Fruit fly (Drosophila melanogaster): ENCODE measurements around the gene CG32269.

Gene CG32269

DNA sequence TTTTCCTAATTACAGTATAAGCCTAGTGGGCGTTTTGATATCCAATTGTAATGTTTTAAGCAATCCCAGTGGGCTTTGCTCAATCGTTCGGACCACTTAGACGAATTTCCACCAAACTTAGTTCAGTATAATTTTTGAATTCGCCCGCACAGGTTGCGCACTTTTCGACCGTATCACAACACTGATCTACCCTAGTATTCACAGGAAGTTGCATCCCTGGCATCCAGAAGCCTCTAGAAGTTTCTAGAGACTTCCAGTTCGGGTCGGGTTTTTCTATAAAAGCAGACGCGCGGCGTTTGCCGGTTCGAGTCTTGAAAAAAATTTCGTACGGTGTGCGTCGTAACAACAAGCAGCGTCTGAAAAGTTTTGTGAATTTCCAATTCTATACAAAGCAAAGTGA lies 15.9 kb downstream of the CG32269 start, which contains the start of gene Hsp83 (continued):
- TF ChIP-seq Met (GFP tag; optimal IDR thresholded peaks at IDR 0.05) (peak; percentile 94), CG8632 (GFP tag; optimal IDR thresholded peaks at IDR 0.05) (peak; percentile 92), CG9139 (GFP tag; optimal IDR thresholded peaks at IDR 0.05) (peak; percentile 98), CG6276 (GFP tag; optimal IDR thresholded peaks at IDR 0.05) (no peak), lz (GFP tag; optimal IDR thresholded peaks at IDR 0.05) (peak; percentile 93), Blimp-1 (GFP tag; optimal IDR thresholded peaks at IDR 0.05) (peak; percentile 91), Lpt (GFP tag; optimal IDR thresholded peaks at IDR 0.05) (peak; percentile 32), Eip93F (GFP tag; optimal IDR thresholded peaks at IDR 0.05) (peak; percentile 89), fkh (GFP tag; optimal IDR thresholded peaks at IDR 0.05) (peak; percentile 82), CG32006 (GFP tag; optimal IDR thresholded peaks at IDR 0.05) (peak; percentile 69), Hr4 (GFP tag; optimal IDR thresholded peaks at IDR 0.05) (peak; percentile 72), salr (GFP tag; optimal IDR thresholded peaks at IDR 0.05) (peak; percentile 3 to 90), CG15336 (GFP tag; IDR thresholded peaks at IDR 0.05) (peak; percentile 72), esn (GFP tag; optimal IDR thresholded peaks at IDR 0.05) (peak; percentile 97), CG4318 (GFP tag; optimal IDR thresholded peaks at IDR 0.05) (peak; percentile 34), OdsH (GFP tag; optimal IDR thresholded peaks at IDR 0.05) (peak; percentile 84), CG7368 (GFP tag; optimal IDR thresholded peaks at IDR 0.05) (peak; percentile 96)

dm6 chr3L:3192333-3192894 lies 16.4 kb downstream of the CG32269 start, which contains the start of gene CG14965:
TSS of gene CG14965 (minus strand) at chr3L:3192491.
- TF ChIP-seq dsx (GFP tag; optimal IDR thresholded peaks at IDR 0.05; ENCODE audit: poor library complexity, severe bottlenecking) (no peak), cyc (GFP tag; optimal IDR thresholded peaks at IDR 0.05) (no peak), CG3032 (tag; optimal IDR thresholded peaks at IDR 0.05) (no peak), dac (GFP tag; optimal IDR thresholded peaks at IDR 0.05) (no peak), acj6 (GFP tag; optimal IDR thresholded peaks at IDR 0.05) (no peak), ss (GFP tag; optimal IDR thresholded peaks at IDR 0.05) (no peak), fkh (GFP tag; optimal IDR thresholded peaks at IDR 0.05) (peak; percentile 85)

DNA sequence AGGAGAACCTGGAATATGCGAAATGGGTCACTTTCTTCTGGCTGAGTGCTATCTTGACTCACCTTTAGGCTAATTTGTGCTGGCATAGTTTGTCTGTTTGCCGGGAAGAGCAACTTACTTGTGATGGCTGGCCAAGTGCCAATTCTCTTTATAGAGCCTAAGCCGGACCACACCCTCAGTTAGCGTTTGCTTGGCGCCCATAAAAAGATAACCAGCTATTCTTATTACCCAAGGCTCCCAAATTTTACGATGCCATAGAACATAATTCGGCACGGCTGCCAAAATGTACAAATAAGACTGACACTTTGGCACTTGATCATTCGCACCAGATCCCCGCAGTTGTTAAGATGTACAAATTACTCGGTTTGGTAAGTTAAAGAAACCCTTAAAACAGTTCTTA lies 19.1 kb downstream of the CG32269 start, which contains the start of the genes CG42525 and CG14958:
TSS of gene CG42525 (minus strand) at position 101 of the 400 bp plus-strand sequence.
TSS of gene CG14958 (plus strand) at position 332 of the 400 bp plus-strand sequence.
- TF ChIP-seq cyc (GFP tag; optimal IDR thresholded peaks at IDR 0.05): no peak
- TF ChIP-seq CG9139 (GFP tag; optimal IDR thresholded peaks at IDR 0.05): no peak
- no peak for TF ChIP-seq Smox (GFP tag; optimal IDR thresholded peaks at IDR 0.05)
- TF ChIP-seq Sox102F (GFP tag; optimal IDR thresholded peaks at IDR 0.05): no peak
- no peak for TF ChIP-seq fd59A (GFP tag; optimal IDR thresholded peaks at IDR 0.05)
- no peak for TF ChIP-seq CG6163 (GFP tag; IDR thresholded peaks at IDR 0.05)
- no peak for TF ChIP-seq Eip78C (GFP tag)
- TF ChIP-seq CG7368 (GFP tag; optimal IDR thresholded peaks at IDR 0.05): no peak
- no peak for TF ChIP-seq Ets96B (tag; optimal IDR thresholded peaks at IDR 0.05)

dm6 chr3L:3187263-3187662 lies 21.5 kb downstream of the CG32269 start, which contains the start of gene CG14957:
TSS of gene CG14957 (plus strand) at chr3L:3187563.
- TF ChIP-seq Eip93F (GFP tag; optimal IDR thresholded peaks at IDR 0.05): no peak
- TF ChIP-seq pdm3 (GFP tag; optimal IDR thresholded peaks at IDR 0.05): no peak
- TF ChIP-seq CG6854 (GFP tag; optimal IDR thresholded peaks at IDR 0.05): peak; percentile 0
- no peak for TF ChIP-seq Smox (GFP tag; optimal IDR thresholded peaks at IDR 0.05)
- TF ChIP-seq CG6792 (GFP tag; optimal IDR thresholded peaks at IDR 0.05): no peak
- TF ChIP-seq fkh (GFP tag; optimal IDR thresholded peaks at IDR 0.05): no peak
- TF ChIP-seq Hr4 (GFP tag; optimal IDR thresholded peaks at IDR 0.05): no peak

- TF ChIP-seq acj6 (GFP tag; optimal IDR thresholded peaks at IDR 0.05): no peak
- TF ChIP-seq CG6163 (GFP tag; IDR thresholded peaks at IDR 0.05): no peak
- no peak for TF ChIP-seq pdm3 (GFP tag; optimal IDR thresholded peaks at IDR 0.05)
- TF ChIP-seq Sox102F (GFP tag; optimal IDR thresholded peaks at IDR 0.05): no peak
- TF ChIP-seq Hr39 (GFP tag; optimal IDR thresholded peaks at IDR 0.05): no peak
- TF ChIP-seq eg (GFP tag; IDR thresholded peaks at IDR 0.05): no peak
- TF ChIP-seq Eip78C (GFP tag): no peak
- no peak for TF ChIP-seq fkh (GFP tag; optimal IDR thresholded peaks at IDR 0.05)
- TF ChIP-seq CG8632 (GFP tag; optimal IDR thresholded peaks at IDR 0.05): no peak
- no peak for TF ChIP-seq CG32006 (GFP tag; optimal IDR thresholded peaks at IDR 0.05)
- TF ChIP-seq fd59A (GFP tag; optimal IDR thresholded peaks at IDR 0.05): no peak
- no peak for TF ChIP-seq vri (GFP tag; optimal IDR thresholded peaks at IDR 0.05)
- TF ChIP-seq Sox14 (GFP tag; optimal IDR thresholded peaks at IDR 0.05): no peak
- no peak for TF ChIP-seq CG6854 (GFP tag; optimal IDR thresholded peaks at IDR 0.05)
- TF ChIP-seq CG31627 (GFP tag; optimal IDR thresholded peaks at IDR 0.05): no peak
- no peak for TF ChIP-seq Gug (GFP tag; IDR thresholded peaks at IDR 0.05)
- TF ChIP-seq dac (GFP tag; optimal IDR thresholded peaks at IDR 0.05): no peak
- TF ChIP-seq CG34406 (GFP tag; optimal IDR thresholded peaks at IDR 0.05): no peak
- no peak for TF ChIP-seq OdsH (GFP tag; optimal IDR thresholded peaks at IDR 0.05)
- no peak for TF ChIP-seq ss (GFP tag; optimal IDR thresholded peaks at IDR 0.05)
Observed at dm6 chr3L:3186364-3186763, 22.4 kb downstream of the CG32269 start, which contains the start of gene CG32284. TSS of gene CG32284 (plus strand) at chr3L:3186664.

Measured in whole organism, prepupa.